Worm (Caenorhabditis elegans) whole organism, midembryonic: Measurements from ENCODE around the gene lgc-6.
"Not testable (repeated sequence)": the region's sequence is repeated elsewhere in the genome, so short reads cannot be mapped to it uniquely, and the experiment has no call there.

Experiments
- T22C8.4 ChIP-seq: fragments of 200-800 bp; sonication (Bioruptor generic); IDR thresholded peaks from 2 replicates; pipeline ENCODE4 v1.3.6; 2022; ENCODE audit warnings: missing genetic modification characterization, missing compliant biosample characterization
- cog-1 ChIP-seq: sonication (generic microtip); optimal IDR thresholded peaks from 2 replicates; lab custom pipeline; 2016; ENCODE audit warnings: missing genetic modification characterization, missing compliant biosample characterization
- flt-1 ChIP-seq: fragments of 200-800 bp; sonication (Bioruptor generic); IDR thresholded peaks from 2 replicates; pipeline ENCODE4 v1.3.6; 2022; ENCODE audit warnings: missing genetic modification characterization, missing compliant biosample characterization
- klf-2 ChIP-seq: fragments of 200-800 bp; sonication (Bioruptor generic); conservative IDR thresholded peaks from 2 replicates; pipeline ENCODE4 v1.3.6; 2022; ENCODE audit warnings: missing genetic modification reagents, missing genetic modification characterization, missing compliant biosample characterization
- med-1 ChIP-seq: sonication (generic microtip); optimal IDR thresholded peaks from 2 replicates; lab custom pipeline; 2017; ENCODE audit warnings: missing genetic modification characterization, mild to moderate bottlenecking, missing compliant biosample characterization, antibody characterized with exemption, missing genetic modification reagents; ENCODE audit not compliant: insufficient read depth
- ref-1 ChIP-seq: fragments of 200-800 bp; sonication (Bioruptor generic); conservative IDR thresholded peaks from 2 replicates; pipeline ENCODE4 v1.3.6; 2022; ENCODE audit warnings: missing genetic modification reagents, missing genetic modification characterization, missing compliant biosample characterization
- tab-1 ChIP-seq: fragments of 200-800 bp; sonication (Bioruptor generic); IDR thresholded peaks from 2 replicates; pipeline ENCODE4 v1.3.6; 2022; ENCODE audit warnings: missing genetic modification characterization, missing compliant biosample characterization
- ztf-23 ChIP-seq: fragments of 200-800 bp; sonication (Bioruptor generic); IDR thresholded peaks from 2 replicates; pipeline ENCODE4 v1.3.6; 2022; ENCODE audit warnings: missing genetic modification reagents, missing genetic modification characterization, missing compliant biosample characterization
- ztf-29 ChIP-seq: fragments of 200-800 bp; sonication (Bioruptor generic); IDR thresholded peaks from 2 replicates; pipeline ENCODE4 v1.3.6; 2022; ENCODE audit warnings: missing genetic modification reagents, missing genetic modification characterization, missing compliant biosample characterization

Gene lgc-6

ce11 chrIV:8376923-8377322 is 37.2 kb downstream of the lgc-6 start:
- no peak for TF ChIP-seq ztf-29 (GFP tag; lab: Robert Waterston, UW)
- no peak for TF ChIP-seq flt-1 (GFP tag; lab: Robert Waterston, UW)
- no peak for TF ChIP-seq T22C8.4 (GFP tag; lab: Robert Waterston, UW)
- no peak for TF ChIP-seq ref-1
- TF ChIP-seq cog-1 (tag; lab: Kevin White, UChicago) = no peak
- TF ChIP-seq tab-1 (GFP tag; lab: Robert Waterston, UW) = no peak
- TF ChIP-seq ztf-23 (GFP tag; lab: Robert Waterston, UW) = no peak
- TF ChIP-seq med-1 (GFP tag; lab: Kevin White, UChicago) = no peak
- TF ChIP-seq klf-2 (GFP tag; lab: Robert Waterston, UW) = no peak

ce11 chrIV:8377501-8377900 is 37.8 kb downstream of the lgc-6 start, which contains the start of gene D2096.7:
D2096.7 (minus strand) TSS chrIV:8377630.
- TF ChIP-seq ztf-23 (GFP tag; lab: Robert Waterston, UW) (no peak), ref-1 (no peak), klf-2 (GFP tag; lab: Robert Waterston, UW) (no peak), tab-1 (GFP tag; lab: Robert Waterston, UW) (no peak), med-1 (GFP tag; lab: Kevin White, UChicago) (no peak)

ce11 chrIV:8378280-8378679 is 38.5 kb downstream of the lgc-6 start:
- TF ChIP-seq ztf-29 (GFP tag; lab: Robert Waterston, UW) (no peak), klf-2 (GFP tag; lab: Robert Waterston, UW) (no peak), ref-1 (no peak), ztf-23 (GFP tag; lab: Robert Waterston, UW) (no peak), T22C8.4 (GFP tag; lab: Robert Waterston, UW) (no peak), flt-1 (GFP tag; lab: Robert Waterston, UW) (no peak)

- TF ChIP-seq klf-2 (GFP tag; lab: Robert Waterston, UW) = no peak
- TF ChIP-seq cog-1 (tag; lab: Kevin White, UChicago) = peak; percentile 36
Observed at ce11 chrIV:8379278-8379677, 39.5 kb downstream of the lgc-6 start, which contains the start of gene nap-1. nap-1 (minus strand) TSS chrIV:8379319.

- TF ChIP-seq T22C8.4 (GFP tag; lab: Robert Waterston, UW) (no peak), tab-1 (GFP tag; lab: Robert Waterston, UW) (no peak), ztf-23 (GFP tag; lab: Robert Waterston, UW) (no peak), ref-1 (no peak), cog-1 (tag; lab: Kevin White, UChicago) (no peak), ztf-29 (GFP tag; lab: Robert Waterston, UW) (no peak), flt-1 (GFP tag; lab: Robert Waterston, UW) (no peak), med-1 (GFP tag; lab: Kevin White, UChicago) (no peak), klf-2 (GFP tag; lab: Robert Waterston, UW) (no peak)
Observed at ce11 chrIV:8379683-8380082, 39.9 kb downstream of the lgc-6 start, which contains the start of gene praf-3. praf-3 (plus strand) TSS chrIV:8379983.

- no peak for TF ChIP-seq med-1 (GFP tag; lab: Kevin White, UChicago)
- no peak for TF ChIP-seq ref-1
- TF ChIP-seq cog-1 (tag; lab: Kevin White, UChicago) = no peak
- no peak for TF ChIP-seq tab-1 (GFP tag; lab: Robert Waterston, UW)
Observed at ce11 chrIV:8380266-8380850, 40.6 kb downstream of the lgc-6 start.

ce11 chrIV:8382695-8383094 is 43.0 kb downstream of the lgc-6 start, which contains the start of gene D2096.9:
D2096.9 (minus strand) TSS chrIV:8382795.
- TF ChIP-seq med-1 (GFP tag; lab: Kevin White, UChicago) (no peak), tab-1 (GFP tag; lab: Robert Waterston, UW) (no peak), cog-1 (tag; lab: Kevin White, UChicago) (no peak), ztf-23 (GFP tag; lab: Robert Waterston, UW) (no peak), flt-1 (GFP tag; lab: Robert Waterston, UW) (no peak), T22C8.4 (GFP tag; lab: Robert Waterston, UW) (no peak), ref-1 (no peak), ztf-29 (GFP tag; lab: Robert Waterston, UW) (no peak), klf-2 (GFP tag; lab: Robert Waterston, UW) (no peak)

ce11 chrIV:8384737-8385136 is 45.0 kb downstream of the lgc-6 start:
- no peak for TF ChIP-seq flt-1 (GFP tag; lab: Robert Waterston, UW)
- TF ChIP-seq ztf-23 (GFP tag; lab: Robert Waterston, UW) = no peak
- no peak for TF ChIP-seq tab-1 (GFP tag; lab: Robert Waterston, UW)
- TF ChIP-seq klf-2 (GFP tag; lab: Robert Waterston, UW) = no peak
- no peak for TF ChIP-seq ztf-29 (GFP tag; lab: Robert Waterston, UW)
- no peak for TF ChIP-seq ref-1
- no peak for TF ChIP-seq cog-1 (tag; lab: Kevin White, UChicago)
- no peak for TF ChIP-seq T22C8.4 (GFP tag; lab: Robert Waterston, UW)
- no peak for TF ChIP-seq med-1 (GFP tag; lab: Kevin White, UChicago)

ce11 chrIV:8385662-8386061 is 45.9 kb downstream of the lgc-6 start:
- TF ChIP-seq T22C8.4 (GFP tag; lab: Robert Waterston, UW) = no peak
- TF ChIP-seq flt-1 (GFP tag; lab: Robert Waterston, UW) = no peak

- not testable (repeated sequence) for TF ChIP-seq ztf-29, klf-2, tab-1 (GFP tag; lab: Robert Waterston, UW)
Observed at ce11 chrIV:8389139-8389538, 49.4 kb downstream of the lgc-6 start, which contains the start of gene D2096.10. D2096.10 (minus strand) TSS chrIV:8389239.
